Fruit fly (Drosophila melanogaster): ENCODE data around the gene CG5056.
A peak's percentile ranks its signal among the peaks of the same experiment; 100 is the strongest.

Gene CG5056

dm6 chr2L:10408122-10408576 is 41.7 kb downstream of the CG5056 start, which contains the start of the genes Ip259 and RpS27A (continued):
- TF ChIP-seq Rel (GFP tag; optimal IDR thresholded peaks at IDR 0.05): no peak
- no peak for TF ChIP-seq Rel (tag; optimal IDR thresholded peaks at IDR 0.05)
- TF ChIP-seq Myc (optimal IDR thresholded peaks at IDR 0.05): peak; percentile 70
- peak; percentile 86 for TF ChIP-seq Hr83 (GFP tag; optimal IDR thresholded peaks at IDR 0.05; ENCODE audit: poor library complexity, severe bottlenecking)
- no peak for TF ChIP-seq CrebA (GFP tag; optimal IDR thresholded peaks at IDR 0.05; ENCODE audit: borderline replicate concordance)
- peak; percentile 66 for TF ChIP-seq tai (GFP tag; optimal IDR thresholded peaks at IDR 0.05)
- TF ChIP-seq Hnf4 (GFP tag; optimal IDR thresholded peaks at IDR 0.05): peak; percentile 64
- peak; percentile 83 for TF ChIP-seq rgr (GFP tag; optimal IDR thresholded peaks at IDR 0.05)
- peak; percentile 81 for TF ChIP-seq CG9705 (GFP tag; optimal IDR thresholded peaks at IDR 0.05)
- no peak for TF ChIP-seq lola (GFP tag; optimal IDR thresholded peaks at IDR 0.05)

- TF ChIP-seq N (GFP tag; optimal IDR thresholded peaks at IDR 0.05): no peak
- peak; percentile 75 for TF ChIP-seq HLH106 (tag; optimal IDR thresholded peaks at IDR 0.05)
- TF ChIP-seq ey (GFP tag; optimal IDR thresholded peaks at IDR 0.05): peak; percentile 41
- peak; percentile 44 for TF ChIP-seq CG9705 (GFP tag; optimal IDR thresholded peaks at IDR 0.05)
- TF ChIP-seq OdsH (GFP tag; optimal IDR thresholded peaks at IDR 0.05): peak; percentile 5
- no peak for TF ChIP-seq rgr (GFP tag; optimal IDR thresholded peaks at IDR 0.05)
- peak; percentile 49 for TF ChIP-seq Hr83 (GFP tag; optimal IDR thresholded peaks at IDR 0.05; ENCODE audit: poor library complexity, severe bottlenecking)
- peak; percentile 5 for TF ChIP-seq tai (GFP tag; optimal IDR thresholded peaks at IDR 0.05)
- peak; percentile 53 for TF ChIP-seq woc (GFP tag; optimal IDR thresholded peaks at IDR 0.05)
- no peak for TF ChIP-seq dl (GFP tag; optimal IDR thresholded peaks at IDR 0.05; ENCODE audit: insufficient read depth in 1 of 2, partially characterized antibody in 2 of 2)
- no peak for TF ChIP-seq lola (GFP tag; optimal IDR thresholded peaks at IDR 0.05)
- peak; percentile 61 for TF ChIP-seq Sp1 (GFP tag; optimal IDR thresholded peaks at IDR 0.05)
- TF ChIP-seq Hnf4 (GFP tag; optimal IDR thresholded peaks at IDR 0.05): peak; percentile 21
- no peak for TF ChIP-seq CrebA (GFP tag; optimal IDR thresholded peaks at IDR 0.05; ENCODE audit: borderline replicate concordance)
- TF ChIP-seq CG32264 (GFP tag; optimal IDR thresholded peaks at IDR 0.05): peak; percentile 28
- peak; percentile 63 for TF ChIP-seq psq (GFP tag; optimal IDR thresholded peaks at IDR 0.05)
- no peak for TF ChIP-seq sage (GFP tag; optimal IDR thresholded peaks at IDR 0.05)
- TF ChIP-seq Rel (GFP tag; optimal IDR thresholded peaks at IDR 0.05): no peak
- no peak for TF ChIP-seq Rel (tag; optimal IDR thresholded peaks at IDR 0.05)
- TF ChIP-seq Mio (GFP tag; optimal IDR thresholded peaks at IDR 0.05): no peak
- no peak for TF ChIP-seq Dif (GFP tag; optimal IDR thresholded peaks at IDR 0.05; ENCODE audit: partially characterized antibody)
Measured at dm6 chr2L:10413251-10414127, 47.0 kb downstream of the CG5056 start, which contains the start of the genes CG5355 and Klp31E. Gene CG5355 (minus strand): TSS chr2L:10413463. Gene Klp31E (plus strand): TSS chr2L:10414017.

Data from whole organism, wandering third instar larva.